Worm (Caenorhabditis elegans) whole organism, mixed stage, embryonic: ENCODE measurements around the gene ZK930.2.
A peak's percentile ranks its signal among the peaks of the same experiment; 100 is the strongest.

Experiments
- elt-3 ChIP-seq: fragments of 150-350 bp; optimal IDR thresholded peaks from 2 replicates; lab custom pipeline; 2014; ENCODE audit warnings: missing biosample characterization, missing genetic modification characterization
- lin-13 ChIP-seq: fragments of 150-350 bp; optimal IDR thresholded peaks from 2 replicates; lab custom pipeline; 2014; ENCODE audit warnings: missing biosample characterization, missing genetic modification characterization
- lsy-2 ChIP-seq: fragments of 150-350 bp; optimal IDR thresholded peaks from 2 replicates; lab custom pipeline; 2014; ENCODE audit warnings: missing biosample characterization, missing genetic modification characterization
- nhr-76 ChIP-seq: sonication (generic microtip); optimal IDR thresholded peaks from 2 replicates; lab custom pipeline; 2017; ENCODE audit warnings: missing biosample characterization, missing genetic modification characterization

DNA sequence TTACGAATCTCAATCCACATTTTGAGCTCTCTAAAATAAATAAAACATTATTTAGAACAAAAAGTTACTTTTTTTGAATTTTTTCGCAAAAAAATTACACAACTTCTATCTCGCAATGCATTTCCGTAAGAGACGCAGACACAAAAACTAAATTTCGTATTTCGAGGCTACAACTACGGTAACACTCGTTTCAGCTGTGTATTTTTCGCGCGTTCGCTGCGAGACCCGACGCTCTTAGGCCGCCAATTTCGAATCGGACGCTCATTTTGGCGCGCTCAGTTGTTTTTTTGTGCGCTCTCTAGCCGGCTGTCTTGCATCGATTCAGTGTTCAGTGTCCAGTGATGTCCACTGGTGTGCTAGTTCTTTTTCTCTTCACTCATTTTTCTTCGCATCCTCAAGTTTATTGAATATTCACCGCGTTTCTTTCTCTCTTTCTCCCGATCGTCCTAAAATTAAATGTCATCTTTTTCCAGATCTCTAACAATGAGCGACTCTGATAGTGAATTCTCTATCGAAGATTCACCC lies 18.5 kb downstream of the ZK930.2 start, which contains the start of the genes npp-3 and top-2:
- TF ChIP-seq lsy-2 (peak; percentile 99), lin-13 (tag; lab: Kevin White, UChicago) (peak; percentile 89), elt-3 (tag; lab: Kevin White, UChicago) (no peak), nhr-76 (tag; lab: Kevin White, UChicago) (no peak)
